Fruit fly (Drosophila melanogaster) whole organism, embryonic: Measurements from ENCODE around the gene CG5969.

Experiments
- CG10147 ChIP-seq: fragments of 200-800 bp; sonication (Bioruptor generic); optimal IDR thresholded peaks from 2 replicates; lab custom pipeline; 2019; ENCODE audit warnings: missing biosample characterization, mild to moderate bottlenecking, missing genetic modification characterization, moderate library complexity
- CG10209 ChIP-seq: fragments of 200-800 bp; sonication (Bioruptor generic); optimal IDR thresholded peaks from 3 replicates; lab custom pipeline; 2017; ENCODE audit warnings: missing biosample characterization, mild to moderate bottlenecking, missing genetic modification characterization, missing genetic modification reagents
- CG11504 ChIP-seq: fragments of 200-800 bp; sonication (Bioruptor generic); optimal IDR thresholded peaks from 3 replicates; lab custom pipeline; 2019; ENCODE audit warnings: missing biosample characterization, mild to moderate bottlenecking, missing genetic modification characterization, moderate library complexity
- CG11723 ChIP-seq: fragments of 200-800 bp; sonication (Bioruptor generic); optimal IDR thresholded peaks from 2 replicates; lab custom pipeline; 2017; ENCODE audit warnings: missing biosample characterization, mild to moderate bottlenecking, missing genetic modification characterization
- CG13296 ChIP-seq: fragments of 200-800 bp; sonication (Bioruptor generic); optimal IDR thresholded peaks from 3 replicates; lab custom pipeline; 2018; ENCODE audit warnings: missing biosample characterization, mild to moderate bottlenecking, missing genetic modification characterization
- CG17361 ChIP-seq: fragments of 200-800 bp; sonication (Bioruptor generic); IDR thresholded peaks from 3 replicates; pipeline ENCODE4 v1.3.6; 2022; ENCODE audit warnings: missing biosample characterization, missing genetic modification characterization
- CG17912 ChIP-seq: fragments of 200-800 bp; sonication (Bioruptor generic); optimal IDR thresholded peaks from 2 replicates; lab custom pipeline; 2018; ENCODE audit warnings: missing biosample characterization, mild to moderate bottlenecking, missing genetic modification characterization
- CG2202 ChIP-seq: fragments of 200-800 bp; sonication (Bioruptor generic); optimal IDR thresholded peaks from 2 replicates; lab custom pipeline; 2018; ENCODE audit warnings: missing biosample characterization, mild to moderate bottlenecking, missing genetic modification characterization
- CG32532 ChIP-seq: fragments of 200-800 bp; sonication (Bioruptor generic); IDR thresholded peaks from 2 replicates; pipeline ENCODE4 v1.3.6; 2022; ENCODE audit warnings: missing biosample characterization, missing genetic modification characterization
- CG32767 ChIP-seq: fragments of 200-800 bp; sonication (Bioruptor generic); IDR thresholded peaks from 2 replicates; pipeline ENCODE4 v1.3.6; 2022; ENCODE audit warnings: missing biosample characterization, missing genetic modification characterization
- CG33557 ChIP-seq: fragments of 200-800 bp; sonication (Bioruptor generic); optimal IDR thresholded peaks from 2 replicates; lab custom pipeline; 2019; ENCODE audit warnings: missing biosample characterization, mild to moderate bottlenecking, missing genetic modification characterization, moderate library complexity
- CG3726 ChIP-seq: fragments of 200-800 bp; sonication (Bioruptor generic); IDR thresholded peaks from 3 replicates; pipeline ENCODE4, ENCODE4 v1.3.6; 2022; ENCODE audit warnings: missing biosample characterization, missing genetic modification characterization
- CG4282 ChIP-seq: fragments of 200-800 bp; sonication (Bioruptor generic); optimal IDR thresholded peaks from 2 replicates; lab custom pipeline; 2016; ENCODE audit warnings: missing biosample characterization, missing genetic modification characterization
- CG7372 ChIP-seq: fragments of 200-800 bp; sonication (Bioruptor generic); IDR thresholded peaks from 2 replicates; pipeline ENCODE4 v1.3.6; 2022; ENCODE audit warnings: missing biosample characterization, missing genetic modification characterization
- CG8924 ChIP-seq: fragments of 200-800 bp; optimal IDR thresholded peaks from 3 replicates; lab custom pipeline; 2019; ENCODE audit warnings: missing biosample characterization, mild to moderate bottlenecking, missing genetic modification characterization, moderate library complexity
- CG8944 ChIP-seq: fragments of 200-800 bp; sonication (Bioruptor generic); optimal IDR thresholded peaks from 3 replicates; lab custom pipeline; 2016; ENCODE audit warnings: missing biosample characterization, missing genetic modification characterization
- CG9609 ChIP-seq: fragments of 200-800 bp; sonication (Bioruptor generic); optimal IDR thresholded peaks from 3 replicates; lab custom pipeline; 2016; ENCODE audit warnings: missing biosample characterization, missing genetic modification characterization
- CG9797 ChIP-seq: fragments of 200-800 bp; sonication (Bioruptor generic); optimal IDR thresholded peaks from 3 replicates; lab custom pipeline; 2018; ENCODE audit warnings: missing biosample characterization, mild to moderate bottlenecking, missing genetic modification characterization
- CG9817 ChIP-seq: fragments of 200-800 bp; sonication (Bioruptor generic); optimal IDR thresholded peaks from 2 replicates; lab custom pipeline; 2018; ENCODE audit warnings: missing biosample characterization, mild to moderate bottlenecking, missing genetic modification characterization, moderate library complexity
- CG9932 ChIP-seq: fragments of 200-800 bp; sonication (Bioruptor generic); IDR thresholded peaks from 2 replicates; pipeline ENCODE4 v1.3.6; 2022; ENCODE audit warnings: missing biosample characterization, missing genetic modification characterization
- D19A ChIP-seq: fragments of 200-800 bp; optimal IDR thresholded peaks from 3 replicates; lab custom pipeline; 2019; ENCODE audit warnings: missing biosample characterization, mild to moderate bottlenecking, missing genetic modification characterization, moderate library complexity
- Dek ChIP-seq: fragments of 200-800 bp; sonication (Bioruptor generic); optimal IDR thresholded peaks from 3 replicates; lab custom pipeline; 2019; ENCODE audit warnings: missing biosample characterization, mild to moderate bottlenecking, missing genetic modification characterization, moderate library complexity
- Dfd ChIP-seq, 2 experiments: fragments of >200 bp; optimal IDR thresholded peaks; 2 replicates each; lab custom pipeline; 2017; ENCODE audit warnings: missing biosample characterization in 2 of 2, missing genetic modification characterization in 2 of 2
- Eip74EF ChIP-seq, 2 experiments: fragments of 200-800 bp in 1 of 2; fragments of >200 bp in 1 of 2; sonication (Bioruptor generic) in 1 of 2; optimal IDR thresholded peaks; 2 replicates each; lab custom pipeline; 2017 to 2019; ENCODE audit warnings: missing biosample characterization in 2 of 2, missing genetic modification characterization in 2 of 2, mild to moderate bottlenecking in 1 of 2, moderate library complexity in 1 of 2
- Fer2 ChIP-seq: fragments of 200-800 bp; sonication (Bioruptor generic); optimal IDR thresholded peaks from 2 replicates; lab custom pipeline; 2018; ENCODE audit warnings: missing biosample characterization, mild to moderate bottlenecking, missing genetic modification characterization, moderate library complexity
- Fer3 ChIP-seq: fragments of 200-800 bp; sonication (Bioruptor generic); optimal IDR thresholded peaks from 2 replicates; lab custom pipeline; 2018; ENCODE audit warnings: missing biosample characterization, mild to moderate bottlenecking, missing genetic modification characterization, moderate library complexity
- GATAe ChIP-seq: fragments of 200-800 bp; sonication (Bioruptor generic); conservative IDR thresholded peaks from 2 replicates; pipeline ENCODE4 v1.3.6; 2022; ENCODE audit warnings: missing biosample characterization, missing genetic modification characterization
- HLH3B ChIP-seq: fragments of 200-800 bp; sonication (Bioruptor generic); IDR thresholded peaks from 2 replicates; pipeline ENCODE4 v1.3.6; 2022; ENCODE audit warnings: missing biosample characterization, missing genetic modification characterization
- NC2α ChIP-seq: fragments of 200-800 bp; sonication (Bioruptor generic); optimal IDR thresholded peaks from 2 replicates; lab custom pipeline; 2016; ENCODE audit warnings: missing biosample characterization, missing genetic modification characterization
- Poxn ChIP-seq: fragments of 200-800 bp; sonication (Bioruptor generic); IDR thresholded peaks from 2 replicates; pipeline ENCODE4 v1.3.6; 2022; ENCODE audit warnings: missing biosample characterization, missing genetic modification characterization
- Sin3A ChIP-seq: fragments of >200 bp; optimal IDR thresholded peaks from 2 replicates; lab custom pipeline; 2018
- Sox102F ChIP-seq: fragments of 200-800 bp; sonication (Bioruptor generic); optimal IDR thresholded peaks from 2 replicates; lab custom pipeline; 2018; ENCODE audit warnings: missing biosample characterization, mild to moderate bottlenecking, missing genetic modification characterization, moderate library complexity
- Sry-β ChIP-seq: fragments of 200-800 bp; sonication (Bioruptor generic); optimal IDR thresholded peaks from 2 replicates; lab custom pipeline; 2018; ENCODE audit warnings: missing biosample characterization, mild to moderate bottlenecking, missing genetic modification characterization, moderate library complexity
- bsh ChIP-seq, 2 experiments: fragments of 200-800 bp; sonication (Bioruptor generic); optimal IDR thresholded peaks; 2 replicates each; lab custom pipeline; 2017 to 2018; ENCODE audit warnings: mild to moderate bottlenecking in 2 of 2, missing biosample characterization in 2 of 2, missing genetic modification characterization in 2 of 2, moderate library complexity in 1 of 2
- dmrt99B ChIP-seq: fragments of 200-800 bp; sonication (Bioruptor generic); optimal IDR thresholded peaks from 2 replicates; lab custom pipeline; 2018; ENCODE audit warnings: missing biosample characterization, mild to moderate bottlenecking, missing genetic modification characterization, moderate library complexity
- gfzf ChIP-seq: fragments of 200-800 bp; sonication (Bioruptor generic); optimal IDR thresholded peaks from 2 replicates; lab custom pipeline; 2016; ENCODE audit warnings: missing biosample characterization, mild to moderate bottlenecking, missing genetic modification characterization, moderate library complexity
- kay ChIP-seq: fragments of 200-800 bp; sonication (Bioruptor generic); optimal IDR thresholded peaks from 2 replicates; lab custom pipeline; 2016; ENCODE audit warnings: missing biosample characterization, missing genetic modification characterization
- nau ChIP-seq: fragments of 200-800 bp; sonication (Bioruptor generic); optimal IDR thresholded peaks from 3 replicates; lab custom pipeline; 2017; ENCODE audit warnings: missing biosample characterization, mild to moderate bottlenecking, missing genetic modification characterization, missing genetic modification reagents
- nerfin-2 ChIP-seq: fragments of 200-800 bp; sonication (Bioruptor generic); IDR thresholded peaks from 2 replicates; pipeline ENCODE4 v1.3.6; 2022; ENCODE audit warnings: missing biosample characterization, missing genetic modification characterization; ENCODE audit not compliant: partially characterized antibody
- peb ChIP-seq: fragments of 200-800 bp; sonication (Bioruptor generic); IDR thresholded peaks from 2 replicates; pipeline ENCODE4 v1.3.6; 2022; ENCODE audit warnings: missing biosample characterization, missing genetic modification characterization
- pita ChIP-seq: fragments of 200-800 bp; sonication (Bioruptor generic); optimal IDR thresholded peaks from 2 replicates; lab custom pipeline; 2017; ENCODE audit warnings: missing biosample characterization, mild to moderate bottlenecking, missing genetic modification characterization
- prd ChIP-seq, 3 experiments: fragments of >200 bp in 2 of 3; fragments of 200-800 bp in 1 of 3; sonication (Bioruptor generic) in 1 of 3; optimal IDR thresholded peaks in 2 of 3; IDR thresholded peaks in 1 of 3; 2 replicates in 2 of 3; 3 replicates in 1 of 3; pipeline versions ENCODE4 v1.3.6 to Lab custom; 2017 to 2022; ENCODE audit warnings: missing biosample characterization in 1 of 3, missing genetic modification characterization in 1 of 3
- ranshi ChIP-seq: fragments of 200-800 bp; sonication (Bioruptor generic); IDR thresholded peaks from 2 replicates; pipeline ENCODE4 v1.3.6; 2022; ENCODE audit warnings: missing biosample characterization, missing genetic modification characterization
- rib ChIP-seq: fragments of 200-800 bp; sonication (Bioruptor generic); IDR thresholded peaks from 2 replicates; pipeline ENCODE4 v1.3.6; 2022; ENCODE audit warnings: missing biosample characterization, missing genetic modification characterization
- sd ChIP-seq: fragments of 200-800 bp; sonication (Bioruptor generic); optimal IDR thresholded peaks from 3 replicates; lab custom pipeline; 2018; ENCODE audit warnings: missing biosample characterization, mild to moderate bottlenecking, missing genetic modification characterization, moderate library complexity
- sob ChIP-seq: fragments of 200-800 bp; sonication (Bioruptor generic); IDR thresholded peaks from 2 replicates; pipeline ENCODE4 v1.3.6; 2022; ENCODE audit warnings: missing biosample characterization, missing genetic modification characterization
- tin ChIP-seq: fragments of 200-800 bp; sonication (Bioruptor generic); optimal IDR thresholded peaks from 3 replicates; lab custom pipeline; 2016; ENCODE audit warnings: missing biosample characterization, missing genetic modification characterization
- tio ChIP-seq: fragments of 200-800 bp; sonication (Bioruptor generic); optimal IDR thresholded peaks from 2 replicates; lab custom pipeline; 2017; ENCODE audit warnings: missing biosample characterization, missing genetic modification characterization, inconsistent platforms
- vvl ChIP-seq: fragments of 200-800 bp; sonication (Bioruptor generic); IDR thresholded peaks from 2 replicates; pipeline ENCODE4 v1.3.6; 2022; ENCODE audit warnings: missing biosample characterization, missing genetic modification characterization

Gene CG5969

DNA sequence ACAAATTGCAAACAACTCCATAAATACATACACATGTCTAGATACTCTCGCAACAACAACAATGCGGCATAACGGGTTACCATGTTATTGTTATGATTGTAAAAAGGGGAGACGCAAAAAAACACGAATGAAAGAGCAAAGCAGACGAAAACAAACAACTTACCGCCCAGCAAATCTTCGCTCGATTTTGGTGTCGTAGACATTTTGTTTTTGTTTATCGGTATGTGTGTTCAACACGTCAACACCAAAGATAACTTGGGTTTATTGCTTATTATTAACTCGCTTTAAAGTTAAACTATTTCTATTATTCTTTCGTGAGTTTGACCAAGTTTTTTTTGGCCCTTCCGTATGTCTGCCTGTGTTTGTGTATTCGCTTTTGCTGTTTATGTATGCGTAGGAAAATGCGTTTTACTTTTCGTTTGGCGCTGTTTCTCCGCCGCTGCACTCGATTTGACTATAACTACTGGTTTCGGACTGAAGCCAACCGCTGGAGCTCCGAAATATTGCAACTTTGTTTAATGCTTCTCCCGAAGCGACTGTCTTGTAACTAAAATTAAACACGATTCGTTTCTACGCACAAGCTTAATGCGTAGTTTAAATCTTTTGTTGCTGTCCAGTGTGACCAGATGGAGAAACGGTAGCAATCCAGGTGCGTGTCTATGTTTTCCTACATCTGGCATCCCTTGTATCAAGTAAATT, 45.4 kb downstream of the CG5969 start, which contains the start of gene BNIP3 (continued):
- peak; percentile 42 for TF ChIP-seq Sry-β (GFP tag; lab: Kevin White, UChicago)
- no peak for TF ChIP-seq Fer2 (tag; lab: Kevin White, UChicago)
- no peak for TF ChIP-seq CG11723
- TF ChIP-seq CG32532: no peak
- no peak for TF ChIP-seq NC2α (GFP tag; lab: Kevin White, UChicago)
- TF ChIP-seq peb (GFP tag; lab: Robert Waterston, UW): no peak
- peak in 1 of 2 experiments; percentile 21 for TF ChIP-seq Eip74EF (GFP tag; optimal IDR thresholded peaks at IDR 0.05; lab: Kevin White, UChicago)
- peak; percentile 13 for TF ChIP-seq dmrt99B (tag; lab: Kevin White, UChicago)
- no peak for TF ChIP-seq CG9817 (tag; lab: Kevin White, UChicago)
- no peak for TF ChIP-seq kay
- TF ChIP-seq CG4282 (GFP tag; lab: Kevin White, UChicago): no peak
- TF ChIP-seq ranshi: no peak
- TF ChIP-seq vvl (GFP tag; lab: Robert Waterston, UW): 0 out of 2 replicates have a peak, but pooled peaks have one; percentile 22
- TF ChIP-seq CG32767 (GFP tag; lab: Robert Waterston, UW): no peak
- peak; percentile 63 for TF ChIP-seq CG8924 (tag; lab: Kevin White, UChicago)
- TF ChIP-seq CG10209: no peak
- no peak for TF ChIP-seq CG8944 (GFP tag; lab: Kevin White, UChicago)
- TF ChIP-seq CG17912: no peak
- TF ChIP-seq CG9932 (GFP tag; lab: Robert Waterston, UW): no peak
- no peak for TF ChIP-seq tin (GFP tag; lab: Kevin White, UChicago)
- TF ChIP-seq Sox102F (GFP tag; lab: Kevin White, UChicago): no peak
- TF ChIP-seq CG11504 (tag; lab: Kevin White, UChicago): peak; percentile 46
- TF ChIP-seq CG9797 (GFP tag; lab: Kevin White, UChicago): peak; percentile 73
- TF ChIP-seq Dek: no peak
- TF ChIP-seq Sin3A (lab: Kevin White, UChicago): no peak
- peak; percentile 82 for TF ChIP-seq gfzf (GFP tag; lab: Kevin White, UChicago)
- TF ChIP-seq sob (GFP tag; lab: Robert Waterston, UW): 0 out of 2 replicates have a peak, but pooled peaks have one; percentile 13
- no peak for TF ChIP-seq CG7372 (GFP tag; lab: Robert Waterston, UW)
- TF ChIP-seq rib: no peak
- no peak for TF ChIP-seq CG17361 (GFP tag; lab: Robert Waterston, UW)
- peak; percentile 67 for TF ChIP-seq sd (tag; lab: Kevin White, UChicago)
- TF ChIP-seq CG9609 (GFP tag; lab: Kevin White, UChicago): no peak
- TF ChIP-seq CG3726: no peak
- TF ChIP-seq tio (GFP tag; lab: Kevin White, UChicago): no peak
- TF ChIP-seq nau: no peak
- TF ChIP-seq HLH3B: no peak
- peak; percentile 51 for TF ChIP-seq CG10147 (GFP tag; lab: Kevin White, UChicago)
- TF ChIP-seq Dfd (GFP tag; optimal IDR thresholded peaks at IDR 0.05; lab: Kevin White, UChicago): no peak
- no peak for TF ChIP-seq bsh (GFP tag; optimal IDR thresholded peaks at IDR 0.05; lab: Kevin White, UChicago)
- no peak for TF ChIP-seq D19A (tag; lab: Kevin White, UChicago)
- TF ChIP-seq prd (optimal IDR thresholded peaks at IDR 0.05; lab: Kevin White, UChicago): no peak
- no peak for TF ChIP-seq prd (GFP tag; IDR thresholded peaks at IDR 0.05; lab: Robert Waterston, UW)
- no peak for TF ChIP-seq pita (GFP tag; lab: Kevin White, UChicago)
- no peak for TF ChIP-seq CG13296 (GFP tag; lab: Kevin White, UChicago)
- TF ChIP-seq Fer3 (tag; lab: Kevin White, UChicago): no peak
- TF ChIP-seq GATAe (GFP tag; lab: Robert Waterston, UW): no peak
- no peak for TF ChIP-seq CG2202 (tag; lab: Kevin White, UChicago)
- no peak for TF ChIP-seq CG33557 (GFP tag; lab: Kevin White, UChicago)
- TF ChIP-seq nerfin-2 (GFP tag; lab: Robert Waterston, UW): no peak
- TF ChIP-seq Poxn (GFP tag; lab: Robert Waterston, UW): no peak
